Fruit fly (Drosophila melanogaster) whole organism, wandering third instar larva: ENCODE results near the gene CG17258.

Experiments
- GATAd ChIP-seq: sonication (Bioruptor generic); optimal IDR thresholded peaks from 2 replicates; lab custom pipeline; 2016; ENCODE audit warnings: missing biosample characterization, missing genetic modification characterization
- Myc ChIP-seq: fragments of >200 bp; optimal IDR thresholded peaks from 2 replicates; lab custom pipeline; 2017
- foxo ChIP-seq, 2 experiments: fragments of 200-800 bp; sonication (Bioruptor generic); optimal IDR thresholded peaks; 2 replicates in 1 of 2; 3 replicates in 1 of 2; lab custom pipeline; 2016 to 2017; ENCODE audit warnings: missing biosample characterization in 2 of 2, missing genetic modification characterization in 2 of 2
- fru ChIP-seq: fragments of 200-800 bp; sonication (Bioruptor generic); optimal IDR thresholded peaks from 3 replicates; lab custom pipeline; 2016; ENCODE audit warnings: missing biosample characterization, mild to moderate bottlenecking, missing genetic modification characterization
- jim ChIP-seq: fragments of 175-275, 200-325 bp; sonication (Bioruptor generic); optimal IDR thresholded peaks from 2 replicates; lab custom pipeline; 2016; ENCODE audit warnings: missing biosample characterization, mild to moderate bottlenecking, missing genetic modification characterization

dm6 chr2L:3043647-3044046, 8.5 kb upstream of the CG17258 start, which contains the start of gene FASN2:
- TF ChIP-seq GATAd (GFP tag; lab: Kevin White, UChicago) (no peak), foxo (GFP tag; optimal IDR thresholded peaks at IDR 0.05; lab: Kevin White, UChicago) (no peak), Myc (lab: Kevin White, UChicago) (no peak), jim (no peak), fru (no peak)
